Fruit fly (Drosophila melanogaster) whole organism, prepupa: Measurements from ENCODE around the gene Dus2.

Source experiments
- Blimp-1 ChIP-seq: fragments of 200-800 bp; sonication (Bioruptor generic); optimal IDR thresholded peaks from 3 replicates; lab custom pipeline; 2017; ENCODE audit warnings: missing biosample characterization, missing genetic modification characterization, mild to moderate bottlenecking, moderate library complexity, missing genetic modification reagents
- CG10631 ChIP-seq: fragments of 200-800 bp; sonication (Bioruptor generic); optimal IDR thresholded peaks from 2 replicates; lab custom pipeline; 2016; ENCODE audit warnings: missing biosample characterization, missing genetic modification characterization
- CG15336 ChIP-seq: fragments of 200-800 bp; sonication (Bioruptor generic); IDR thresholded peaks from 2 replicates; pipeline ENCODE4 v1.3.6; 2022; ENCODE audit warnings: missing biosample characterization, missing genetic modification characterization
- CG1621 ChIP-seq: fragments of 200-800 bp; sonication (Bioruptor generic); optimal IDR thresholded peaks from 3 replicates; lab custom pipeline; 2018; ENCODE audit warnings: missing biosample characterization, mild to moderate bottlenecking, missing genetic modification characterization
- CG3032 ChIP-seq: fragments of 200-800 bp; optimal IDR thresholded peaks from 2 replicates; lab custom pipeline; 2019; ENCODE audit warnings: missing biosample characterization, mild to moderate bottlenecking, missing genetic modification characterization, moderate library complexity
- CG31627 ChIP-seq: fragments of 200-800 bp; sonication (Bioruptor generic); optimal IDR thresholded peaks from 3 replicates; lab custom pipeline; 2016; ENCODE audit warnings: missing biosample characterization, missing genetic modification characterization
- CG32006 ChIP-seq: fragments of 200-800 bp; sonication (Bioruptor generic); optimal IDR thresholded peaks from 3 replicates; lab custom pipeline; 2017; ENCODE audit warnings: missing biosample characterization, mild to moderate bottlenecking, missing genetic modification characterization
- CG34406 ChIP-seq: fragments of 200-800 bp; sonication (Bioruptor generic); optimal IDR thresholded peaks from 3 replicates; lab custom pipeline; 2016; ENCODE audit warnings: missing biosample characterization, missing genetic modification characterization
- CG6163 ChIP-seq: fragments of 200-800 bp; sonication (Bioruptor generic); IDR thresholded peaks from 3 replicates; pipeline ENCODE4 v1.3.6; 2022; ENCODE audit warnings: missing biosample characterization, missing genetic modification characterization
- CG6854 ChIP-seq: fragments of 200-800 bp; sonication (Bioruptor generic); optimal IDR thresholded peaks from 2 replicates; lab custom pipeline; 2017; ENCODE audit warnings: missing biosample characterization, mild to moderate bottlenecking, missing genetic modification characterization
- CG7368 ChIP-seq: fragments of 200-800 bp; sonication (Bioruptor generic); optimal IDR thresholded peaks from 3 replicates; lab custom pipeline; 2016; ENCODE audit warnings: missing biosample characterization, missing genetic modification characterization
- CG8119 ChIP-seq: fragments of 200-800 bp; sonication (Bioruptor generic); IDR thresholded peaks from 3 replicates; pipeline ENCODE4 v1.3.6; 2022; ENCODE audit warnings: missing biosample characterization, missing genetic modification characterization
- CG8319 ChIP-seq: fragments of 200-800 bp; sonication (Bioruptor generic); optimal IDR thresholded peaks from 3 replicates; lab custom pipeline; 2016; ENCODE audit warnings: missing biosample characterization, missing genetic modification characterization
- CG8632 ChIP-seq: fragments of 200-800 bp; sonication (Bioruptor generic); optimal IDR thresholded peaks from 3 replicates; lab custom pipeline; 2016; ENCODE audit warnings: missing biosample characterization, missing genetic modification characterization
- CG9139 ChIP-seq: fragments of 200-800 bp; sonication (Bioruptor generic); optimal IDR thresholded peaks from 3 replicates; lab custom pipeline; 2017; ENCODE audit warnings: missing biosample characterization, mild to moderate bottlenecking, missing genetic modification characterization
- Eip78C ChIP-seq: fragments of 200-800 bp; sonication (Bioruptor generic); peaks from one replicate; lab custom pipeline; 2016; ENCODE audit warnings: missing biosample characterization, missing genetic modification characterization
- Eip93F ChIP-seq: fragments of 200-800 bp; sonication (Bioruptor generic); optimal IDR thresholded peaks from 2 replicates; lab custom pipeline; 2016; ENCODE audit warnings: missing biosample characterization, mild to moderate bottlenecking, missing genetic modification characterization
- Ets21C ChIP-seq: fragments of 200-800 bp; sonication (Bioruptor generic); optimal IDR thresholded peaks from 3 replicates; lab custom pipeline; 2016; ENCODE audit warnings: missing biosample characterization, missing genetic modification characterization
- Gug ChIP-seq: fragments of 200-800 bp; sonication (Bioruptor generic); IDR thresholded peaks from 2 replicates; pipeline ENCODE4 v1.3.6; 2022; ENCODE audit warnings: missing biosample characterization, missing genetic modification characterization
- Hr39 ChIP-seq: fragments of 200-800 bp; sonication (Bioruptor generic); optimal IDR thresholded peaks from 2 replicates; lab custom pipeline; 2016; ENCODE audit warnings: missing biosample characterization, missing genetic modification characterization
- Hr4 ChIP-seq: fragments of 200-800 bp; sonication (Bioruptor generic); optimal IDR thresholded peaks from 3 replicates; lab custom pipeline; 2016; ENCODE audit warnings: missing biosample characterization, missing genetic modification characterization
- Lpt ChIP-seq: fragments of 200-800 bp; sonication (Bioruptor generic); optimal IDR thresholded peaks from 3 replicates; lab custom pipeline; 2016; ENCODE audit warnings: missing biosample characterization, missing genetic modification characterization
- Met ChIP-seq: fragments of 200-800 bp; sonication (Bioruptor generic); optimal IDR thresholded peaks from 3 replicates; lab custom pipeline; 2016; ENCODE audit warnings: missing biosample characterization, missing genetic modification characterization
- OdsH ChIP-seq: fragments of 200-800 bp; sonication (Bioruptor generic); optimal IDR thresholded peaks from 3 replicates; lab custom pipeline; 2016; ENCODE audit warnings: missing biosample characterization, missing genetic modification characterization
- Smox ChIP-seq: fragments of 200-800 bp; sonication (Bioruptor generic); optimal IDR thresholded peaks from 3 replicates; lab custom pipeline; 2016; ENCODE audit warnings: missing biosample characterization, missing genetic modification characterization
- Sox102F ChIP-seq: fragments of 200-800 bp; sonication (Bioruptor generic); optimal IDR thresholded peaks from 2 replicates; lab custom pipeline; 2016; ENCODE audit warnings: missing biosample characterization, mild to moderate bottlenecking, missing genetic modification characterization
- Sox14 ChIP-seq: fragments of 200-800 bp; sonication (Bioruptor generic); optimal IDR thresholded peaks from 3 replicates; lab custom pipeline; 2016; ENCODE audit warnings: missing biosample characterization, missing genetic modification characterization
- acj6 ChIP-seq: fragments of 200-800 bp; sonication (Bioruptor generic); optimal IDR thresholded peaks from 3 replicates; lab custom pipeline; 2016; ENCODE audit warnings: missing biosample characterization, missing genetic modification characterization
- cyc ChIP-seq: fragments of 200-800 bp; sonication (Bioruptor generic); optimal IDR thresholded peaks from 3 replicates; lab custom pipeline; 2016; ENCODE audit warnings: missing biosample characterization, missing genetic modification characterization
- dac ChIP-seq: fragments of 200-800 bp; sonication (Bioruptor generic); optimal IDR thresholded peaks from 2 replicates; lab custom pipeline; 2017; ENCODE audit warnings: missing biosample characterization, mild to moderate bottlenecking, missing genetic modification characterization
- eg ChIP-seq: fragments of 200-800 bp; sonication (Bioruptor generic); IDR thresholded peaks from 3 replicates; pipeline ENCODE4 v1.3.6; 2022; ENCODE audit warnings: missing biosample characterization, missing genetic modification characterization
- fd59A ChIP-seq: fragments of 200-800 bp; sonication (Bioruptor generic); optimal IDR thresholded peaks from 2 replicates; lab custom pipeline; 2017; ENCODE audit warnings: missing biosample characterization, mild to moderate bottlenecking, missing genetic modification characterization, missing genetic modification reagents
- lz ChIP-seq: fragments of 200-800 bp; sonication (Bioruptor generic); optimal IDR thresholded peaks from 3 replicates; lab custom pipeline; 2016; ENCODE audit warnings: missing biosample characterization, missing genetic modification characterization
- net ChIP-seq: fragments of 200-800 bp; sonication (Bioruptor generic); optimal IDR thresholded peaks from 3 replicates; lab custom pipeline; 2016; ENCODE audit warnings: missing biosample characterization, missing genetic modification characterization
- pdm3 ChIP-seq: fragments of 200-800 bp; sonication (Bioruptor generic); optimal IDR thresholded peaks from 3 replicates; lab custom pipeline; 2016; ENCODE audit warnings: missing biosample characterization, missing genetic modification characterization
- topi ChIP-seq: fragments of 200-800 bp; sonication (Bioruptor generic); optimal IDR thresholded peaks from 3 replicates; lab custom pipeline; 2016; ENCODE audit warnings: missing biosample characterization, missing genetic modification characterization
- vri ChIP-seq: fragments of 200-800 bp; sonication (Bioruptor generic); optimal IDR thresholded peaks from 3 replicates; lab custom pipeline; 2016; ENCODE audit warnings: missing biosample characterization, mild to moderate bottlenecking, missing genetic modification characterization

Gene Dus2

dm6 chrX:14242941-14243736 is 5.4 kb downstream of the Dus2 start, which contains the start of gene CG32599 (continued):
- TF ChIP-seq Met (GFP tag; lab: Kevin White, UChicago): no peak
- TF ChIP-seq CG34406 (GFP tag; lab: Kevin White, UChicago): no peak
- no peak for TF ChIP-seq CG31627 (GFP tag; lab: Kevin White, UChicago)
- no peak for TF ChIP-seq dac (GFP tag; lab: Kevin White, UChicago)
- TF ChIP-seq eg: peak; percentile 62; the same call in 2 of the 3 replicates
- no peak for TF ChIP-seq vri
- no peak for TF ChIP-seq Ets21C (GFP tag; lab: Kevin White, UChicago)
- TF ChIP-seq CG15336 (GFP tag; lab: Robert Waterston, UW): no peak
- no peak for TF ChIP-seq Blimp-1 (GFP tag; lab: Kevin White, UChicago)
- TF ChIP-seq Eip78C (GFP tag; lab: Kevin White, UChicago): peak; percentile 39
- no peak for TF ChIP-seq CG1621
- TF ChIP-seq CG8319: no peak

- no peak for TF ChIP-seq Sox102F (GFP tag; lab: Kevin White, UChicago)
- TF ChIP-seq dac (GFP tag; lab: Kevin White, UChicago): no peak
- no peak for TF ChIP-seq Smox (GFP tag; lab: Kevin White, UChicago)
- no peak for TF ChIP-seq acj6
- TF ChIP-seq lz (GFP tag; lab: Kevin White, UChicago): no peak
- TF ChIP-seq cyc (GFP tag; lab: Kevin White, UChicago): no peak
- no peak for TF ChIP-seq net (GFP tag; lab: Kevin White, UChicago)
- no peak for TF ChIP-seq CG8319
- TF ChIP-seq CG6163 (GFP tag; lab: Robert Waterston, UW): no peak
- peak; percentile 33; the same call in 1 of the 3 replicates for TF ChIP-seq eg
- TF ChIP-seq CG8632 (GFP tag; lab: Kevin White, UChicago): no peak
- TF ChIP-seq Eip93F (GFP tag; lab: Kevin White, UChicago): no peak
- no peak for TF ChIP-seq Lpt (GFP tag; lab: Kevin White, UChicago)
- peak; percentile 11 for TF ChIP-seq CG31627 (GFP tag; lab: Kevin White, UChicago)
- no peak for TF ChIP-seq fd59A (GFP tag; lab: Kevin White, UChicago)
- TF ChIP-seq Ets21C (GFP tag; lab: Kevin White, UChicago): no peak
- TF ChIP-seq CG7368: no peak
- TF ChIP-seq vri: no peak
- TF ChIP-seq CG10631 (GFP tag; lab: Kevin White, UChicago): peak; percentile 12
- no peak for TF ChIP-seq pdm3 (GFP tag; lab: Kevin White, UChicago)
- TF ChIP-seq Hr4 (GFP tag; lab: Kevin White, UChicago): no peak
- no peak for TF ChIP-seq CG32006 (GFP tag; lab: Kevin White, UChicago)
- no peak for TF ChIP-seq CG8119 (GFP tag; lab: Robert Waterston, UW)
- no peak for TF ChIP-seq OdsH (GFP tag; lab: Kevin White, UChicago)
- no peak for TF ChIP-seq CG6854 (GFP tag; lab: Kevin White, UChicago)
- TF ChIP-seq, all 60 proteins: peak for 3
These were observed 9.4 kb downstream of the Dus2 start, which contains the start of gene mud for dm6 chrX:14247035-14247786. Gene mud (plus strand): TSS chrX:14247732.

- no peak for TF ChIP-seq CG1621
- no peak for TF ChIP-seq Hr39 (GFP tag; lab: Kevin White, UChicago)
- no peak for TF ChIP-seq vri
- TF ChIP-seq CG8119 (GFP tag; lab: Robert Waterston, UW): no peak
- TF ChIP-seq Sox14: no peak
- TF ChIP-seq eg: no peak
- TF ChIP-seq CG3032: no peak
- TF ChIP-seq CG9139 (GFP tag; lab: Kevin White, UChicago): no peak
- no peak for TF ChIP-seq Gug (GFP tag; lab: Robert Waterston, UW)
- TF ChIP-seq topi: no peak
These were observed 23.1 kb downstream of the Dus2 start, which contains the start of the genes CG46317 and Tat for dm6 chrX:14260863-14261262. Gene CG46317 (plus strand): TSS chrX:14261223. Gene Tat (plus strand): TSS chrX:14261223.
